Worm (Caenorhabditis elegans) whole organism, mixed stage, embryonic: ENCODE data around the gene srz-48.

Experiments
- blmp-1 ChIP-seq: fragments of 150-350 bp; optimal IDR thresholded peaks from 2 replicates; lab custom pipeline; 2014; ENCODE audit warnings: missing biosample characterization, missing genetic modification characterization
- elt-1 ChIP-seq: sonication (generic microtip); optimal IDR thresholded peaks from 2 replicates; lab custom pipeline; 2017; ENCODE audit warnings: missing genetic modification characterization, mild to moderate bottlenecking, missing compliant biosample characterization, antibody characterized with exemption, moderate library complexity, borderline replicate concordance; ENCODE audit not compliant: insufficient read depth
- ham-2 ChIP-seq: fragments of 200-800 bp; sonication (Bioruptor generic); optimal IDR thresholded peaks from 2 replicates; lab custom pipeline; 2018; ENCODE audit warnings: mild to moderate bottlenecking, missing genetic modification characterization, missing compliant biosample characterization
- lin-32 ChIP-seq: fragments of 200-800 bp; sonication (Bioruptor generic); optimal IDR thresholded peaks from 2 replicates; lab custom pipeline; 2018; ENCODE audit warnings: mild to moderate bottlenecking, missing genetic modification characterization, missing compliant biosample characterization
- lsy-2 ChIP-seq: fragments of 150-350 bp; optimal IDR thresholded peaks from 2 replicates; lab custom pipeline; 2014; ENCODE audit warnings: missing biosample characterization, missing genetic modification characterization
- nhr-237 ChIP-seq: fragments of 150-350 bp; optimal IDR thresholded peaks from 2 replicates; lab custom pipeline; 2014; ENCODE audit warnings: missing biosample characterization, missing genetic modification characterization
- nhr-28 ChIP-seq: fragments of 150-350 bp; optimal IDR thresholded peaks from 2 replicates; lab custom pipeline; 2014; ENCODE audit warnings: missing biosample characterization, missing genetic modification characterization
- pha-4 ChIP-seq: fragments of 150-350 bp; optimal IDR thresholded peaks from 2 replicates; lab custom pipeline; 2018; ENCODE audit warnings: missing biosample characterization, missing genetic modification reagents, missing genetic modification characterization
- snpc-4 ChIP-seq: fragments of 150-350 bp; optimal IDR thresholded peaks from 2 replicates; lab custom pipeline; 2014; ENCODE audit warnings: missing biosample characterization, missing genetic modification characterization
- unc-62 ChIP-seq: fragments of 150-350 bp; optimal IDR thresholded peaks from 2 replicates; lab custom pipeline; 2014; ENCODE audit warnings: missing biosample characterization, missing genetic modification reagents, missing genetic modification characterization
- zip-8 ChIP-seq: fragments of 150-350 bp; optimal IDR thresholded peaks from 2 replicates; lab custom pipeline; 2014; ENCODE audit warnings: missing biosample characterization, missing genetic modification characterization
- ztf-11 ChIP-seq: fragments of 150-350 bp; optimal IDR thresholded peaks from 2 replicates; lab custom pipeline; 2014; ENCODE audit warnings: missing biosample characterization, missing genetic modification characterization

- no peak for TF ChIP-seq pha-4 (tag; lab: Kevin White, UChicago)
- no peak for TF ChIP-seq snpc-4 (tag; lab: Kevin White, UChicago)
- TF ChIP-seq zip-8 (tag; lab: Kevin White, UChicago) = no peak
- no peak for TF ChIP-seq nhr-28 (tag; lab: Kevin White, UChicago)
- no peak for TF ChIP-seq lsy-2 (tag; lab: Kevin White, UChicago)
- TF ChIP-seq unc-62 = no peak
- TF ChIP-seq elt-1 (tag; lab: Kevin White, UChicago) = no peak
- TF ChIP-seq ztf-11 (tag; lab: Kevin White, UChicago) = no peak
- TF ChIP-seq nhr-237 (tag; lab: Kevin White, UChicago) = no peak
- no peak for TF ChIP-seq ham-2 (GFP tag; lab: Kevin White, UChicago)
- no peak for TF ChIP-seq blmp-1 (tag; lab: Kevin White, UChicago)
- no peak for TF ChIP-seq lin-32 (GFP tag; lab: Kevin White, UChicago)
These were observed 25.1 kb upstream of the srz-48 start, which contains the start of gene srh-111 for ce11 chrV:17485078-17485477.
